Worm (Caenorhabditis elegans) whole organism, early embryonic: ENCODE measurements around the gene F40G9.5.

ENCODE experiments used
- aly-1 ChIP-seq: sonication (generic microtip); optimal IDR thresholded peaks from 2 replicates; lab custom pipeline; 2016; ENCODE audit warnings: missing genetic modification characterization, missing compliant biosample characterization
- ama-1 ChIP-seq: fragments of 150-350 bp; optimal IDR thresholded peaks from 2 replicates; lab custom pipeline; 2014
- ceh-13 ChIP-seq: fragments of 200-800 bp; sonication (Bioruptor generic); optimal IDR thresholded peaks from 2 replicates; lab custom pipeline; 2018; ENCODE audit warnings: mild to moderate bottlenecking, missing genetic modification characterization, missing compliant biosample characterization
- hmg-4 ChIP-seq: fragments of 200-800 bp; sonication (Bioruptor generic); optimal IDR thresholded peaks from 2 replicates; lab custom pipeline; 2018; ENCODE audit warnings: mild to moderate bottlenecking, missing genetic modification characterization, missing compliant biosample characterization
- scrt-1 ChIP-seq: fragments of 200-800 bp; sonication (Bioruptor generic); IDR thresholded peaks from 2 replicates; pipeline ENCODE4 v1.3.6; 2022; ENCODE audit warnings: missing genetic modification characterization, missing compliant biosample characterization

- no peak for TF ChIP-seq hmg-4
- no peak for TF ChIP-seq ama-1 (lab: Kevin White, UChicago)
- no peak for TF ChIP-seq scrt-1
- TF ChIP-seq ceh-13 = no peak
- no peak for TF ChIP-seq aly-1
Observed at ce11 chrIII:164775-165174, 16.3 kb upstream of the F40G9.5 start, which contains the start of gene F40G9.8.
